Fruit fly (Drosophila melanogaster): ENCODE results near the gene dl.

The dl gene

dm6 chr2L:17448435-17448834, 1.7 kb downstream of the dl start (continued):
- no peak for TF ChIP-seq Nf-YC (tag; optimal IDR thresholded peaks at IDR 0.05)
- peak; percentile 82; the same call in 2 of the 3 replicates for TF ChIP-seq CG2199 (GFP tag; IDR thresholded peaks at IDR 0.05)
- TF ChIP-seq ind (GFP tag; optimal IDR thresholded peaks at IDR 0.05), result no peak
- TF ChIP-seq wek (GFP tag; optimal IDR thresholded peaks at IDR 0.05), result no peak
- TF ChIP-seq pfk (GFP tag; optimal IDR thresholded peaks at IDR 0.05), result no peak
- no peak for TF ChIP-seq nom (GFP tag; optimal IDR thresholded peaks at IDR 0.05)
- no peak for TF ChIP-seq zfh2 (GFP tag; optimal IDR thresholded peaks at IDR 0.05)
- peak; percentile 49 for TF ChIP-seq sug (tag; optimal IDR thresholded peaks at IDR 0.05)
- TF ChIP-seq lmd (GFP tag; IDR thresholded peaks at IDR 0.05), result no peak
- TF ChIP-seq lab (GFP tag; optimal IDR thresholded peaks at IDR 0.05), result peak; percentile 49
- peak; percentile 19 for TF ChIP-seq CG17385 (GFP tag; optimal IDR thresholded peaks at IDR 0.05)
- no peak; the same call in 1 of the 2 replicates for TF ChIP-seq amos (GFP tag; IDR thresholded peaks at IDR 0.05; ENCODE audit: partially characterized antibody)
- no peak for TF ChIP-seq Dip3 (GFP tag; optimal IDR thresholded peaks at IDR 0.05)
- TF ChIP-seq CG2129 (GFP tag; IDR thresholded peaks at IDR 0.05; ENCODE audit: partially characterized antibody), result no peak
- no peak for TF ChIP-seq fu2 (GFP tag; optimal IDR thresholded peaks at IDR 0.05)
- TF ChIP-seq CG2678 (tag; optimal IDR thresholded peaks at IDR 0.05), result no peak
- TF ChIP-seq CG15269 (tag; optimal IDR thresholded peaks at IDR 0.05), result peak; percentile 22
- no peak for TF ChIP-seq vfl (GFP tag; optimal IDR thresholded peaks at IDR 0.05)
- no peak for TF ChIP-seq ato (GFP tag; IDR thresholded peaks at IDR 0.05; ENCODE audit: partially characterized antibody)
- TF ChIP-seq CG12769 (tag; optimal IDR thresholded peaks at IDR 0.05), result peak; percentile 23
- no peak for TF ChIP-seq stc (GFP tag; IDR thresholded peaks at IDR 0.05)
- no peak for TF ChIP-seq CG6854 (GFP tag; optimal IDR thresholded peaks at IDR 0.05)
- TF ChIP-seq CG30020 (tag; optimal IDR thresholded peaks at IDR 0.05), result no peak
- no peak for TF ChIP-seq bab2 (GFP tag; optimal IDR thresholded peaks at IDR 0.05)
- no peak for TF ChIP-seq Dip2 (GFP tag; IDR thresholded peaks at IDR 0.05)
- TF ChIP-seq slou (GFP tag; optimal IDR thresholded peaks at IDR 0.05), result no peak
- TF ChIP-seq CTCF (GFP tag; optimal IDR thresholded peaks at IDR 0.05), result no peak
- TF ChIP-seq insv (GFP tag; optimal IDR thresholded peaks at IDR 0.05), result no peak
- no peak for TF ChIP-seq CG11085 (GFP tag; IDR thresholded peaks at IDR 0.05)
- TF ChIP-seq exex (tag; optimal IDR thresholded peaks at IDR 0.05), result peak; percentile 16
- TF ChIP-seq CG43689 (GFP tag; IDR thresholded peaks at IDR 0.05), result no peak
- no peak for TF ChIP-seq H2.0 (GFP tag; IDR thresholded peaks at IDR 0.05)
- TF ChIP-seq CG7745 (tag; optimal IDR thresholded peaks at IDR 0.05), result no peak
- no peak for TF ChIP-seq CG7357 (GFP tag; IDR thresholded peaks at IDR 0.05)
- TF ChIP-seq PHDP (tag; optimal IDR thresholded peaks at IDR 0.05), result peak; percentile 23
- no peak for TF ChIP-seq so (GFP tag; IDR thresholded peaks at IDR 0.05)
- TF ChIP-seq gsb (GFP tag; IDR thresholded peaks at IDR 0.05), result no peak
- no peak for TF ChIP-seq CG11456 (GFP tag; IDR thresholded peaks at IDR 0.05)
- no peak for TF ChIP-seq CG1233 (GFP tag; optimal IDR thresholded peaks at IDR 0.05)
- TF ChIP-seq crol (GFP tag; IDR thresholded peaks at IDR 0.05), result peak; percentile 96
- no peak for TF ChIP-seq fd96Cb (tag; optimal IDR thresholded peaks at IDR 0.05)
- no peak for TF ChIP-seq gce (GFP tag; IDR thresholded peaks at IDR 0.05)
- TF ChIP-seq Meics (GFP tag; optimal IDR thresholded peaks at IDR 0.05), result peak; percentile 25
- peak; percentile 26 for TF ChIP-seq ATbp (GFP tag; optimal IDR thresholded peaks at IDR 0.05)
- TF ChIP-seq NFAT (GFP tag; IDR thresholded peaks at IDR 0.05), result 0 out of 2 replicates have a peak, but pooled peaks have one; percentile 23
- no peak for TF ChIP-seq wor (GFP tag; IDR thresholded peaks at IDR 0.05)
